Fruit fly (Drosophila melanogaster) whole organism, embryonic: ENCODE data around the gene CG7182.

Experiments
- Atf6 ChIP-seq: fragments of 200-800 bp; sonication (Bioruptor generic); IDR thresholded peaks from 2 replicates; pipeline ENCODE4 v1.3.6; 2022; ENCODE audit warnings: missing biosample characterization, missing genetic modification characterization
- Bgb ChIP-seq: fragments of 200-800 bp; sonication (Bioruptor generic); IDR thresholded peaks from 2 replicates; pipeline ENCODE4 v1.3.6; 2022; ENCODE audit warnings: missing biosample characterization, missing genetic modification characterization; ENCODE audit not compliant: partially characterized antibody
- CG10366 ChIP-seq: fragments of 200-800 bp; sonication (Bioruptor generic); IDR thresholded peaks from 2 replicates; pipeline ENCODE4 v1.3.6; 2022; ENCODE audit warnings: missing biosample characterization, missing genetic modification characterization
- CG11247 ChIP-seq: fragments of 200-800 bp; sonication (Bioruptor generic); IDR thresholded peaks from 2 replicates; pipeline ENCODE4 v1.3.6; 2022; ENCODE audit warnings: missing biosample characterization, missing genetic modification characterization
- CG11456 ChIP-seq: fragments of 200-800 bp; sonication (Bioruptor generic); IDR thresholded peaks from 3 replicates; pipeline ENCODE4 v1.3.6; 2022; ENCODE audit warnings: missing biosample characterization, missing genetic modification characterization
- CG1529 ChIP-seq: fragments of 200-800 bp; sonication (Bioruptor generic); optimal IDR thresholded peaks from 3 replicates; lab custom pipeline; 2018; ENCODE audit warnings: missing biosample characterization, missing genetic modification characterization
- CG15479 ChIP-seq: fragments of 200-800 bp; sonication (Bioruptor generic); optimal IDR thresholded peaks from 3 replicates; lab custom pipeline; 2019; ENCODE audit warnings: missing biosample characterization, mild to moderate bottlenecking, missing genetic modification characterization, moderate library complexity
- CG18476 ChIP-seq: fragments of 200-800 bp; sonication (Bioruptor generic); optimal IDR thresholded peaks from 2 replicates; lab custom pipeline; 2016; ENCODE audit warnings: missing biosample characterization, mild to moderate bottlenecking, missing genetic modification characterization
- CG18599 ChIP-seq: fragments of 200-800 bp; sonication (Bioruptor generic); optimal IDR thresholded peaks from 3 replicates; lab custom pipeline; 2017; ENCODE audit warnings: missing biosample characterization, missing genetic modification characterization, mild to moderate bottlenecking, moderate library complexity, missing genetic modification reagents
- CG32532 ChIP-seq: fragments of 200-800 bp; sonication (Bioruptor generic); IDR thresholded peaks from 2 replicates; pipeline ENCODE4 v1.3.6; 2022; ENCODE audit warnings: missing biosample characterization, missing genetic modification characterization
- CG3847 ChIP-seq: fragments of 200-800 bp; sonication (Bioruptor generic); IDR thresholded peaks from 2 replicates; pipeline ENCODE4 v1.3.6; 2022; ENCODE audit warnings: missing biosample characterization, missing genetic modification characterization
- CG4360 ChIP-seq: fragments of 200-800 bp; sonication (Bioruptor generic); IDR thresholded peaks from 2 replicates; pipeline ENCODE4 v1.3.6; 2022; ENCODE audit warnings: missing biosample characterization, missing genetic modification characterization
- CG6765 ChIP-seq: fragments of 200-800 bp; sonication (Bioruptor generic); optimal IDR thresholded peaks from 3 replicates; lab custom pipeline; 2017; ENCODE audit warnings: missing biosample characterization, mild to moderate bottlenecking, missing genetic modification characterization
- CG7839 ChIP-seq: fragments of 200-800 bp; sonication (Bioruptor generic); optimal IDR thresholded peaks from 3 replicates; lab custom pipeline; 2018; ENCODE audit warnings: missing biosample characterization, mild to moderate bottlenecking, missing genetic modification characterization, moderate library complexity
- CG7928 ChIP-seq: fragments of 200-800 bp; sonication (Bioruptor generic); optimal IDR thresholded peaks from 2 replicates; lab custom pipeline; 2017; ENCODE audit warnings: missing biosample characterization, mild to moderate bottlenecking, missing genetic modification characterization
- CG9609 ChIP-seq: fragments of 200-800 bp; sonication (Bioruptor generic); optimal IDR thresholded peaks from 3 replicates; lab custom pipeline; 2016; ENCODE audit warnings: missing biosample characterization, missing genetic modification characterization
- Camta ChIP-seq: fragments of 200-800 bp; sonication (Bioruptor generic); optimal IDR thresholded peaks from 2 replicates; lab custom pipeline; 2016; ENCODE audit warnings: missing biosample characterization, missing genetic modification characterization
- Ets65A ChIP-seq: fragments of 200-800 bp; sonication (Bioruptor generic); peaks from one replicate; lab custom pipeline; 2016; ENCODE audit warnings: missing biosample characterization, missing genetic modification characterization
- Hmx ChIP-seq: fragments of 200-800 bp; sonication (Bioruptor generic); optimal IDR thresholded peaks from 2 replicates; lab custom pipeline; 2016; ENCODE audit warnings: missing biosample characterization, missing genetic modification characterization
- Hr51 ChIP-seq, 2 experiments: fragments of 200-800 bp; sonication (Bioruptor generic); optimal IDR thresholded peaks; 2 replicates in 1 of 2; 3 replicates in 1 of 2; lab custom pipeline; 2016 to 2018; ENCODE audit warnings: missing biosample characterization in 2 of 2, missing genetic modification characterization in 2 of 2, mild to moderate bottlenecking in 1 of 2, moderate library complexity in 1 of 2
- Hsf ChIP-seq: fragments of 200-800 bp; sonication (Bioruptor generic); optimal IDR thresholded peaks from 3 replicates; lab custom pipeline; 2016; ENCODE audit warnings: missing biosample characterization, missing genetic modification characterization
- NC2β ChIP-seq: fragments of 200-800 bp; sonication (Bioruptor generic); optimal IDR thresholded peaks from 2 replicates; lab custom pipeline; 2016; ENCODE audit warnings: missing biosample characterization, missing genetic modification characterization
- PHDP ChIP-seq: fragments of 200-800 bp; sonication (Bioruptor generic); optimal IDR thresholded peaks from 3 replicates; lab custom pipeline; 2018; ENCODE audit warnings: missing biosample characterization, mild to moderate bottlenecking, missing genetic modification characterization, moderate library complexity
- Rfx ChIP-seq: fragments of 200-800 bp; sonication (Bioruptor generic); IDR thresholded peaks from 2 replicates; pipeline ENCODE4 v1.3.6; 2022; ENCODE audit warnings: missing biosample characterization, missing genetic modification characterization
- Sox100B ChIP-seq: fragments of 200-800 bp; sonication (Bioruptor generic); optimal IDR thresholded peaks from 3 replicates; lab custom pipeline; 2018; ENCODE audit warnings: missing biosample characterization, mild to moderate bottlenecking, missing genetic modification characterization
- Sox102F ChIP-seq: fragments of 200-800 bp; sonication (Bioruptor generic); optimal IDR thresholded peaks from 2 replicates; lab custom pipeline; 2018; ENCODE audit warnings: missing biosample characterization, mild to moderate bottlenecking, missing genetic modification characterization, moderate library complexity
- Tbp ChIP-seq: fragments of >200 bp; optimal IDR thresholded peaks from 2 replicates; lab custom pipeline; 2018; ENCODE audit warnings: missing biosample characterization, missing genetic modification characterization
- YL-1 ChIP-seq: fragments of 200-800 bp; sonication (Bioruptor generic); optimal IDR thresholded peaks from 3 replicates; lab custom pipeline; 2017; ENCODE audit warnings: missing biosample characterization, mild to moderate bottlenecking, missing genetic modification characterization
- ac ChIP-seq: fragments of 200-800 bp; sonication (Bioruptor generic); optimal IDR thresholded peaks from 3 replicates; lab custom pipeline; 2017; ENCODE audit warnings: missing biosample characterization, mild to moderate bottlenecking, missing genetic modification characterization
- az2 ChIP-seq: fragments of 200-800 bp; sonication (Bioruptor generic); optimal IDR thresholded peaks from 3 replicates; lab custom pipeline; 2016; ENCODE audit warnings: missing biosample characterization, missing genetic modification characterization
- br ChIP-seq: fragments of >200 bp; optimal IDR thresholded peaks from 2 replicates; lab custom pipeline; 2017
- dmrt99B ChIP-seq: fragments of 200-800 bp; sonication (Bioruptor generic); optimal IDR thresholded peaks from 2 replicates; lab custom pipeline; 2018; ENCODE audit warnings: missing biosample characterization, mild to moderate bottlenecking, missing genetic modification characterization, moderate library complexity
- hkb ChIP-seq, 2 experiments: fragments of 200-800 bp in 1 of 2; fragments of >200 bp in 1 of 2; sonication (Bioruptor generic) in 1 of 2; IDR thresholded peaks in 1 of 2; optimal IDR thresholded peaks in 1 of 2; 2 replicates each; pipeline versions ENCODE4 v1.3.6 to Lab custom; 2017 to 2022; ENCODE audit warnings: missing biosample characterization in 1 of 2, missing genetic modification characterization in 1 of 2
- lilli ChIP-seq: fragments of 200-800 bp; sonication (Bioruptor generic); optimal IDR thresholded peaks from 3 replicates; lab custom pipeline; 2016; ENCODE audit warnings: missing biosample characterization, missing genetic modification characterization
- mld ChIP-seq: fragments of 200-800 bp; sonication (Bioruptor generic); IDR thresholded peaks from 3 replicates; pipeline ENCODE4 v1.3.6; 2022; ENCODE audit warnings: missing biosample characterization, missing genetic modification characterization; ENCODE audit not compliant: partially characterized antibody
- nerfin-2 ChIP-seq: fragments of 200-800 bp; sonication (Bioruptor generic); IDR thresholded peaks from 2 replicates; pipeline ENCODE4 v1.3.6; 2022; ENCODE audit warnings: missing biosample characterization, missing genetic modification characterization; ENCODE audit not compliant: partially characterized antibody
- nom ChIP-seq: fragments of 200-800 bp; sonication (Bioruptor generic); optimal IDR thresholded peaks from 2 replicates; lab custom pipeline; 2017; ENCODE audit warnings: missing biosample characterization, missing genetic modification characterization, mild to moderate bottlenecking, moderate library complexity, missing genetic modification reagents
- pan ChIP-seq, 4 experiments: fragments of >200 bp in 3 of 4; fragments of 200-800 bp in 1 of 4; sonication (Bioruptor generic) in 1 of 4; optimal IDR thresholded peaks in 3 of 4; IDR thresholded peaks in 1 of 4; 2 replicates each; pipeline versions ENCODE4 v1.3.6 to Lab custom; 2017 to 2022; ENCODE audit warnings: missing biosample characterization in 2 of 4, missing genetic modification characterization in 2 of 4, mixed read lengths in 1 of 4
- peb ChIP-seq: fragments of 200-800 bp; sonication (Bioruptor generic); IDR thresholded peaks from 2 replicates; pipeline ENCODE4 v1.3.6; 2022; ENCODE audit warnings: missing biosample characterization, missing genetic modification characterization
- pnt ChIP-seq: fragments of 200-800 bp; sonication (Bioruptor generic); optimal IDR thresholded peaks from 3 replicates; lab custom pipeline; 2016; ENCODE audit warnings: missing biosample characterization, missing genetic modification characterization
- pum ChIP-seq: fragments of 200-800 bp; sonication (Bioruptor generic); optimal IDR thresholded peaks from 2 replicates; lab custom pipeline; 2016; ENCODE audit warnings: missing biosample characterization, missing genetic modification characterization
- rib ChIP-seq: fragments of 200-800 bp; sonication (Bioruptor generic); IDR thresholded peaks from 2 replicates; pipeline ENCODE4 v1.3.6; 2022; ENCODE audit warnings: missing biosample characterization, missing genetic modification characterization
- scrt ChIP-seq: fragments of 200-800 bp; sonication (Bioruptor generic); optimal IDR thresholded peaks from 2 replicates; lab custom pipeline; 2018; ENCODE audit warnings: missing biosample characterization, mild to moderate bottlenecking, missing genetic modification characterization, moderate library complexity
- ssp ChIP-seq: fragments of 200-800 bp; sonication (Bioruptor generic); IDR thresholded peaks from 2 replicates; pipeline ENCODE4 v1.3.6; 2022; ENCODE audit warnings: missing biosample characterization, missing genetic modification characterization
- tin ChIP-seq: fragments of 200-800 bp; sonication (Bioruptor generic); optimal IDR thresholded peaks from 3 replicates; lab custom pipeline; 2016; ENCODE audit warnings: missing biosample characterization, missing genetic modification characterization
- ttk ChIP-seq: fragments of 200-800 bp; sonication (Bioruptor generic); IDR thresholded peaks from 2 replicates; pipeline ENCODE4 v2.1.2; 2022; ENCODE audit warnings: missing biosample characterization, missing genetic modification characterization
- zf30C ChIP-seq: fragments of 200-800 bp; sonication (Bioruptor generic); optimal IDR thresholded peaks from 3 replicates; lab custom pipeline; 2018; ENCODE audit warnings: missing biosample characterization, mild to moderate bottlenecking, missing genetic modification characterization

The CG7182 gene

DNA sequence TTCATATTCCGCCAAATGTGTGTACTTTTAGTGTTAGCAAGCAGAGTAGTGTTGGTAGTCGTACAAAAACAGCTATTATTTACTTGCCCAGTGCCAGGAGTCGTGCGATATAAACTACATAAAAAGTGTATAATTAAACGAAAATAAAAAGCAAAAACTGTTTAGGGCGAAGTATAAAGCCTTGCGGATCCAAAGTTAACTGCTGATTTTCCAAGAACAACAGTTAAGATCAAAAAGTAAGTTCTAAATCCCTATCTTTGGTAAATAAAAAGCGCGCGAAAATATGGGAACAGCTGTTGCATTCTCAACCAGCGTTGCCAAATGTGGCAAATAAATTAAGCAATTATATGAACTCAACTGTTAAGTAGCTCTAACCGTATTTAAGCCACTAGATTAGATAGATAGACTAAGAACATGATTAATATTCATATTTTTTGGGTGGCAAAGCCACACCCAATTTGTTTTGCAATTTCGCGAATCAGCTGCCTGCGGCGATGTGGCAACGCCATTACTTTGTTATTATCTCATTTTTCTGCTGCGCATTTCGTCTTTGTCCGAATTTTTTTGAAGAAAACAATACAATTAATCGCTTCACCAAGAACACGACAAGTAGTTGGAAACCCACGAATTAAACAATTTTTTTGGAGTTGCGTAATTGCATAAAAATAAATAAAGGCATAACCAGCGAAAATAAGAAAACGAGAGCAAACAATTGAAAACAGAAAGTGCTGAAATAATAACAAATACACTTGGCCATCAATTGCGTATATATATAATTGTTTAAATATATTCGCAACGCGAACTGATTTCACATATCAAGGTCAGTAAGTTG is 5.7 kb downstream of the CG7182 start, which contains the start of the genes Prim1 and CG7083 (continued):
- TF ChIP-seq lilli (GFP tag; lab: Kevin White, UChicago) (peak; percentile 73), Camta (GFP tag; lab: Kevin White, UChicago) (peak; percentile 74), CG7928 (GFP tag; lab: Kevin White, UChicago) (peak; percentile 10), Ets65A (GFP tag; lab: Kevin White, UChicago) (peak; percentile 72), Sox100B (GFP tag; lab: Kevin White, UChicago) (peak; percentile 55), CG6765 (GFP tag; lab: Kevin White, UChicago) (peak; percentile 3), NC2β (GFP tag; lab: Kevin White, UChicago) (peak; percentile 46), nerfin-2 (GFP tag; lab: Robert Waterston, UW) (no peak), Sox102F (GFP tag; lab: Kevin White, UChicago) (peak; percentile 53), ac (GFP tag; lab: Kevin White, UChicago) (peak; percentile 0), rib (GFP tag; lab: Robert Waterston, UW) (peak; percentile 89), Hmx (no peak), az2 (GFP tag; lab: Kevin White, UChicago) (peak; percentile 63), Hsf (peak; percentile 66), br (lab: Kevin White, UChicago) (no peak), YL-1 (GFP tag; lab: Kevin White, UChicago) (peak; percentile 96), CG9609 (GFP tag; lab: Kevin White, UChicago) (peak; percentile 62), CG10366 (peak; percentile 12; the same call in 1 of the 2 replicates), Tbp (GFP tag; lab: Kevin White, UChicago) (no peak), ttk (GFP tag; lab: Robert Waterston, UW) (0 out of 2 replicates have a peak, but pooled peaks have one; percentile 19), zf30C (GFP tag; lab: Kevin White, UChicago) (no peak), CG7839 (peak; percentile 33), tin (peak; percentile 65), pum (GFP tag; lab: Kevin White, UChicago) (peak; percentile 62), Atf6 (peak; percentile 34; the same call in 1 of the 2 replicates), hkb (optimal IDR thresholded peaks at IDR 0.05; lab: Kevin White, UChicago) (peak; percentile 17), hkb (GFP tag; IDR thresholded peaks at IDR 0.05; lab: Robert Waterston, UW) (0 out of 2 replicates have a peak, but pooled peaks have one; percentile 21), PHDP (tag; lab: Kevin White, UChicago) (peak; percentile 57), CG11247 (no peak), Hr51 (GFP tag; optimal IDR thresholded peaks at IDR 0.05; lab: Kevin White, UChicago) (peak; percentile 57 to 66), nom (GFP tag; lab: Kevin White, UChicago) (peak; percentile 39), mld (GFP tag; lab: Robert Waterston, UW) (0 out of 3 replicates have a peak, but pooled peaks have one; percentile 31), pan (optimal IDR thresholded peaks at IDR 0.05; lab: Kevin White, UChicago) (no peak), pan (GFP tag; optimal IDR thresholded peaks at IDR 0.05 in 1 of 2, IDR thresholded peaks at IDR 0.05 in 1 of 2) (peak in 1 of 2 experiments; percentile 64), CG3847 (GFP tag; lab: Robert Waterston, UW) (no peak; the same call in 1 of the 2 replicates), Rfx (peak; percentile 51), pnt (GFP tag; lab: Kevin White, UChicago) (peak; percentile 33), scrt (GFP tag; lab: Kevin White, UChicago) (peak; percentile 75), CG11456 (GFP tag; lab: Robert Waterston, UW) (0 out of 3 replicates have a peak, but pooled peaks have one; percentile 8), CG18476 (GFP tag; lab: Kevin White, UChicago) (peak; percentile 27), ssp (GFP tag; lab: Robert Waterston, UW) (no peak), dmrt99B (no peak), CG18599 (GFP tag; lab: Kevin White, UChicago) (peak; percentile 77), CG32532 (peak; percentile 58; the same call in 1 of the 2 replicates), CG15479 (GFP tag; lab: Kevin White, UChicago) (peak; percentile 33), Bgb (GFP tag; lab: Robert Waterston, UW) (peak; percentile 29; the same call in 1 of the 2 replicates), CG4360 (GFP tag; lab: Robert Waterston, UW) (no peak), peb (GFP tag; lab: Robert Waterston, UW) (no peak), CG1529 (GFP tag; lab: Kevin White, UChicago) (peak; percentile 46)
